Fruit fly (Drosophila melanogaster): ENCODE results near the gene crn.

crn gene

dm6 chrX:2275249-2275872, 25.6 kb upstream of the crn start, which contains the start of gene Vml:
Vml (plus strand) TSS chrX:2275822.
- no peak for TF ChIP-seq CG7987 (GFP tag; optimal IDR thresholded peaks at IDR 0.05)
- TF ChIP-seq z (GFP tag; IDR thresholded peaks at IDR 0.05) = no peak
- no peak for TF ChIP-seq vnd (GFP tag; IDR thresholded peaks at IDR 0.05; ENCODE audit: partially characterized antibody)
- TF ChIP-seq Dll (GFP tag; IDR thresholded peaks at IDR 0.05; ENCODE audit: partially characterized antibody) = peak; percentile 14; the same call in 2 of the 4 replicates
- TF ChIP-seq tna (GFP tag; IDR thresholded peaks at IDR 0.05; ENCODE audit: partially characterized antibody) = no peak
- TF ChIP-seq Mes4 (GFP tag; optimal IDR thresholded peaks at IDR 0.05) = no peak
- TF ChIP-seq sug (tag; optimal IDR thresholded peaks at IDR 0.05) = no peak
- TF ChIP-seq tup (GFP tag; optimal IDR thresholded peaks at IDR 0.05) = no peak
- TF ChIP-seq ERR (GFP tag; optimal IDR thresholded peaks at IDR 0.05) = no peak
- no peak for TF ChIP-seq CG16813 (GFP tag; IDR thresholded peaks at IDR 0.05; ENCODE audit: partially characterized antibody)
- peak; percentile 57 for TF ChIP-seq sens (GFP tag)
- no peak for TF ChIP-seq zfh1 (GFP tag; IDR thresholded peaks at IDR 0.05)
- TF ChIP-seq HmgD (GFP tag; optimal IDR thresholded peaks at IDR 0.05) = no peak
- TF ChIP-seq GATAe (GFP tag; conservative IDR thresholded peaks at IDR 0.05) = no peak

- no peak for TF ChIP-seq unpg (GFP tag; optimal IDR thresholded peaks at IDR 0.05)
- TF ChIP-seq gfzf (GFP tag; optimal IDR thresholded peaks at IDR 0.05) = peak; percentile 25
- TF ChIP-seq tll (GFP tag; optimal IDR thresholded peaks at IDR 0.05) = peak in 1 of 2 experiments; percentile 52
- peak; percentile 81 for TF ChIP-seq sens (GFP tag)
- TF ChIP-seq CG7357 (GFP tag; IDR thresholded peaks at IDR 0.05) = no peak
- TF ChIP-seq CG43689 (GFP tag; IDR thresholded peaks at IDR 0.05) = no peak
- peak; percentile 54 for TF ChIP-seq CG9797 (GFP tag; optimal IDR thresholded peaks at IDR 0.05)
- no peak for TF ChIP-seq vfl (GFP tag; optimal IDR thresholded peaks at IDR 0.05)
- TF ChIP-seq CG3726 (GFP tag; IDR thresholded peaks at IDR 0.05) = no peak
- peak; percentile 96 for TF ChIP-seq amos (GFP tag; IDR thresholded peaks at IDR 0.05; ENCODE audit: partially characterized antibody)
- TF ChIP-seq chm (GFP tag; IDR thresholded peaks at IDR 0.05) = no peak
- peak; percentile 18; the same call in 1 of the 2 replicates for TF ChIP-seq CG9932 (GFP tag; IDR thresholded peaks at IDR 0.05)
- no peak for TF ChIP-seq mam (GFP tag; optimal IDR thresholded peaks at IDR 0.05)
- 0 out of 2 replicates have a peak, but pooled peaks have one; percentile 18 for TF ChIP-seq sob (GFP tag; IDR thresholded peaks at IDR 0.05)
- TF ChIP-seq stwl (tag; optimal IDR thresholded peaks at IDR 0.05) = peak; percentile 52
- TF ChIP-seq CG12769 (tag; optimal IDR thresholded peaks at IDR 0.05) = no peak
- TF ChIP-seq Neu2 (GFP tag; optimal IDR thresholded peaks at IDR 0.05; ENCODE audit: borderline replicate concordance) = no peak
- peak; percentile 44 for TF ChIP-seq CG12659 (GFP tag; optimal IDR thresholded peaks at IDR 0.05)
- no peak for TF ChIP-seq insv (GFP tag; optimal IDR thresholded peaks at IDR 0.05)
- TF ChIP-seq BtbVII (GFP tag; optimal IDR thresholded peaks at IDR 0.05) = no peak
- no peak for TF ChIP-seq fru (optimal IDR thresholded peaks at IDR 0.05)
- TF ChIP-seq CG34422 (GFP tag; IDR thresholded peaks at IDR 0.05) = peak; percentile 88; the same call in 2 of the 3 replicates
- TF ChIP-seq Rfx (GFP tag; IDR thresholded peaks at IDR 0.05) = peak; percentile 25; the same call in 1 of the 2 replicates
- TF ChIP-seq ranshi (GFP tag; IDR thresholded peaks at IDR 0.05) = no peak
- no peak for TF ChIP-seq wek (GFP tag; optimal IDR thresholded peaks at IDR 0.05)
- TF ChIP-seq tin (GFP tag; optimal IDR thresholded peaks at IDR 0.05) = no peak
- no peak for TF ChIP-seq gcm (GFP tag; optimal IDR thresholded peaks at IDR 0.05)
- no peak for TF ChIP-seq eyg (GFP tag; optimal IDR thresholded peaks at IDR 0.05)
- peak; percentile 17 for TF ChIP-seq Nf-YC (tag; optimal IDR thresholded peaks at IDR 0.05)
- no peak for TF ChIP-seq yki (optimal IDR thresholded peaks at IDR 0.05)
- no peak for TF ChIP-seq Atf-2 (GFP tag; optimal IDR thresholded peaks at IDR 0.05)
- no peak for TF ChIP-seq CG12155 (GFP tag; optimal IDR thresholded peaks at IDR 0.05)
- TF ChIP-seq Dad (GFP tag; optimal IDR thresholded peaks at IDR 0.05) = no peak
- TF ChIP-seq cg (GFP tag; optimal IDR thresholded peaks at IDR 0.05) = no peak
- no peak for TF ChIP-seq zfh1 (GFP tag; IDR thresholded peaks at IDR 0.05)
- no peak for TF ChIP-seq pho (GFP tag; optimal IDR thresholded peaks at IDR 0.05)
- TF ChIP-seq Dip3 (GFP tag; optimal IDR thresholded peaks at IDR 0.05) = peak; percentile 6
These were observed 25.0 kb upstream of the crn start, which contains the start of gene Grp170 for dm6 chrX:2274704-2275199. Grp170 (minus strand) TSS chrX:2275068.
